Fruit fly (Drosophila melanogaster) whole organism: Measurements from ENCODE around the gene CaBP1.

Experiments
- CG8478 ChIP-seq: fragments of >200 bp; optimal IDR thresholded peaks from 2 replicates; lab custom pipeline; 2018; ENCODE audit warnings: inconsistent platforms
- Dll ChIP-seq: fragments of >200 bp; optimal IDR thresholded peaks from 2 replicates; lab custom pipeline; 2017
- EcR ChIP-seq, 2 experiments: fragments of >200 bp; optimal IDR thresholded peaks; 2 replicates each; lab custom pipeline; 2017; ENCODE audit warnings: missing biosample characterization in 2 of 2, missing genetic modification characterization in 2 of 2, missing genetic modification reagents in 2 of 2
- pan ChIP-seq: fragments of >200 bp; optimal IDR thresholded peaks from 2 replicates; lab custom pipeline; 2017
- usp ChIP-seq: fragments of >200 bp; optimal IDR thresholded peaks from 2 replicates; lab custom pipeline; 2017; ENCODE audit warnings: missing biosample characterization, missing genetic modification characterization, mixed read lengths

DNA sequence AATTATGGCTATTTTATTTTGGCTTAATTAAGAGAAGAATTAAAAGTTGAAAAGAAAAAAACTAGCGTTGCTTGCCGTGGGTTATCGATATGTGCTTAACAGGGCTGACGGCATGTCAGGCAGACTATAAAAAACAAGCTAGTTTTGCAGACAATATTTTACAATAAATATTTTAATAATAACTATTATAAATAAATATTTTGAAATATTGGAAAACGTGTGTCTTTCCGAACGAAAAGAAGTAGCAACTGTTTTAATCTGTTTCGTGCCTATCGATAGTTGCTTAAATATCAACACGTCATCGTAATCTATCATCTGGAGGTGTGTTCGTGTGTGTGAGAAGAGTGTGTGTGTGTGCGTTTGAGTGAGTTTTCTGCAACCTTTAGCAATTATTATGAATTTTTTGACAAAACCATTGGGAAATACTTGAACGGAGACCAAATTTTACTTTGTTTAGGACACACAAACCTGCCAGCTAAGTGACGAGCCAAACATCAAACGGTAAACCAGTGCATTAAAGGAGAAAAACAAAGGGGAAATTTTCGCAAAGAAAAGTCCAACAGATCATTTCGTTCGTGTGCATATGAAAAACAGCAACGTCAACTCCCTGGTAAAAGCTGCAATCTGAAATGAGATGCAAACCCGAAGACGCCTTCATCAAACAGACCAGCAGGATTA is 49.4 kb downstream of the CaBP1 start, which contains the start of the genes CG5861 and Syx5:
- TF ChIP-seq usp (GFP tag; lab: Kevin White, UChicago) (no peak), pan (lab: Kevin White, UChicago) (no peak), Dll (no peak), CG8478 (lab: Kevin White, UChicago) (no peak), EcR (GFP tag; optimal IDR thresholded peaks at IDR 0.05; lab: Kevin White, UChicago) (no peak)
